Worm (Caenorhabditis elegans) whole organism, young adult: ENCODE measurements around the gene R07E5.19.

Experiments
- B0336.3 ChIP-seq: fragments of 200-800 bp; sonication (Bioruptor generic); IDR thresholded peaks from 2 replicates; pipeline ENCODE4 v1.3.6; 2022; ENCODE audit warnings: missing genetic modification characterization, missing compliant biosample characterization
- C17E4.6 ChIP-seq: fragments of 200-800 bp; sonication (Bioruptor generic); IDR thresholded peaks from 2 replicates; pipeline ENCODE4 v1.3.6; 2022; ENCODE audit warnings: missing genetic modification reagents, missing genetic modification characterization, missing compliant biosample characterization
- D2030.7 ChIP-seq: fragments of 200-800 bp; sonication (Bioruptor generic); IDR thresholded peaks from 2 replicates; pipeline ENCODE4 v1.3.6; 2022; ENCODE audit warnings: missing genetic modification reagents, missing genetic modification characterization, missing compliant biosample characterization
- F33H1.4 ChIP-seq: fragments of 200-800 bp; sonication (Bioruptor generic); IDR thresholded peaks from 2 replicates; pipeline ENCODE4 v1.3.6; 2022; ENCODE audit warnings: missing genetic modification reagents, missing genetic modification characterization, missing compliant biosample characterization
- F39B2.1 ChIP-seq: fragments of 200-800 bp; sonication (Bioruptor generic); IDR thresholded peaks from 2 replicates; pipeline ENCODE4 v1.3.6; 2022; ENCODE audit warnings: missing genetic modification reagents, missing genetic modification characterization, missing compliant biosample characterization
- F57A8.1 ChIP-seq: fragments of 200-800 bp; sonication (Bioruptor generic); optimal IDR thresholded peaks from 2 replicates; lab custom pipeline; 2018; ENCODE audit warnings: mild to moderate bottlenecking, missing genetic modification characterization, moderate library complexity, missing compliant biosample characterization
- F57C9.4 ChIP-seq: sonication (generic microtip); optimal IDR thresholded peaks from 2 replicates; lab custom pipeline; 2017; ENCODE audit warnings: mild to moderate bottlenecking, missing genetic modification characterization, missing compliant biosample characterization
- K11D2.4 ChIP-seq: fragments of 200-800 bp; sonication (Bioruptor generic); IDR thresholded peaks from 2 replicates; pipeline ENCODE4 v1.3.6; 2022; ENCODE audit warnings: missing genetic modification reagents, missing genetic modification characterization, missing compliant biosample characterization
- K12H6.12 ChIP-seq: fragments of 200-800 bp; sonication (Bioruptor generic); optimal IDR thresholded peaks from 2 replicates; lab custom pipeline; 2018; ENCODE audit warnings: mild to moderate bottlenecking, missing genetic modification characterization, missing compliant biosample characterization
- Y53G8AR.9 ChIP-seq: fragments of 200-800 bp; sonication (Bioruptor generic); conservative IDR thresholded peaks from 2 replicates; pipeline ENCODE4 v1.3.6; 2022; ENCODE audit warnings: missing genetic modification reagents, missing genetic modification characterization, missing compliant biosample characterization
- Y56A3A.18 ChIP-seq: fragments of 200-800 bp; sonication (Bioruptor generic); IDR thresholded peaks from 2 replicates; pipeline ENCODE4 v1.3.6; 2022; ENCODE audit warnings: missing genetic modification reagents, missing genetic modification characterization, missing compliant biosample characterization
- Y67H2A.10 ChIP-seq: fragments of 200-800 bp; sonication (Bioruptor generic); conservative IDR thresholded peaks from 2 replicates; pipeline ENCODE4 v1.3.6; 2022; ENCODE audit warnings: missing genetic modification reagents, missing genetic modification characterization, missing compliant biosample characterization
- Y79H2A.3 ChIP-seq: fragments of 200-800 bp; sonication (Bioruptor generic); conservative IDR thresholded peaks from 2 replicates; pipeline ENCODE4 v1.3.6; 2022; ENCODE audit warnings: missing genetic modification reagents, missing genetic modification characterization, missing compliant biosample characterization
- ZK185.1 ChIP-seq: sonication (generic microtip); optimal IDR thresholded peaks from 2 replicates; lab custom pipeline; 2016; ENCODE audit warnings: mild to moderate bottlenecking, missing genetic modification characterization, missing compliant biosample characterization; ENCODE audit not compliant: poor library complexity, severe bottlenecking
- akir-1 ChIP-seq: fragments of 200-800 bp; sonication (Bioruptor generic); optimal IDR thresholded peaks from 2 replicates; lab custom pipeline; 2018; ENCODE audit warnings: mild to moderate bottlenecking, missing genetic modification characterization, moderate library complexity, missing compliant biosample characterization
- athp-1 ChIP-seq: sonication (generic microtip); optimal IDR thresholded peaks from 2 replicates; lab custom pipeline; 2017; ENCODE audit warnings: mild to moderate bottlenecking, missing genetic modification characterization, missing compliant biosample characterization
- attf-5 ChIP-seq: fragments of 200-800 bp; sonication (Bioruptor generic); optimal IDR thresholded peaks from 2 replicates; lab custom pipeline; 2018; ENCODE audit warnings: mild to moderate bottlenecking, missing genetic modification characterization, missing compliant biosample characterization
- bed-1 ChIP-seq: fragments of 200-800 bp; sonication (Bioruptor generic); IDR thresholded peaks from 2 replicates; pipeline ENCODE4 v1.3.6; 2022; ENCODE audit warnings: missing genetic modification reagents, missing genetic modification characterization, missing compliant biosample characterization
- bed-2 ChIP-seq: fragments of 200-800 bp; sonication (Bioruptor generic); IDR thresholded peaks from 2 replicates; pipeline ENCODE4 v1.3.6; 2022; ENCODE audit warnings: missing genetic modification reagents, missing genetic modification characterization, missing compliant biosample characterization
- cebp-1 ChIP-seq, 2 experiments: fragments of 200-800 bp in 1 of 2; sonication (Bioruptor generic) in 1 of 2; sonication (generic microtip) in 1 of 2; IDR thresholded peaks in 1 of 2; optimal IDR thresholded peaks in 1 of 2; 2 replicates each; pipeline versions ENCODE4 v1.3.6 to Lab custom; 2017 to 2022; ENCODE audit warnings: missing compliant biosample characterization in 2 of 2, missing genetic modification characterization in 2 of 2, mild to moderate bottlenecking in 1 of 2, missing genetic modification reagents in 1 of 2, moderate library complexity in 1 of 2
- ceh-40 ChIP-seq: fragments of 200-800 bp; sonication (Bioruptor generic); IDR thresholded peaks from 2 replicates; pipeline ENCODE4 v1.3.6; 2022; ENCODE audit warnings: missing genetic modification characterization, missing compliant biosample characterization
- ceh-58 ChIP-seq: fragments of 200-800 bp; sonication (Bioruptor generic); IDR thresholded peaks from 2 replicates; pipeline ENCODE4 v1.3.6; 2022; ENCODE audit warnings: missing genetic modification characterization, missing compliant biosample characterization
- ceh-91 ChIP-seq: fragments of 200-800 bp; sonication (Bioruptor generic); IDR thresholded peaks from 2 replicates; pipeline ENCODE4 v1.3.6; 2022; ENCODE audit warnings: missing genetic modification reagents, missing genetic modification characterization, missing compliant biosample characterization
- egl-18 ChIP-seq: fragments of 200-800 bp; sonication (Bioruptor generic); IDR thresholded peaks from 2 replicates; pipeline ENCODE4 v1.3.6; 2022; ENCODE audit warnings: missing genetic modification reagents, missing genetic modification characterization, missing compliant biosample characterization
- ekl-4 ChIP-seq: fragments of 200-800 bp; sonication (Bioruptor generic); IDR thresholded peaks from 2 replicates; pipeline ENCODE4 v1.3.6; 2022; ENCODE audit warnings: missing genetic modification reagents, missing genetic modification characterization, missing compliant biosample characterization
- him-1 ChIP-seq: sonication (generic microtip); optimal IDR thresholded peaks from 2 replicates; lab custom pipeline; 2016; ENCODE audit warnings: missing genotype, missing genetic modification reagents, missing genetic modification characterization, missing compliant biosample characterization
- hlh-12 ChIP-seq: sonication (generic microtip); optimal IDR thresholded peaks from 2 replicates; lab custom pipeline; 2016; ENCODE audit warnings: missing genetic modification characterization, missing compliant biosample characterization
- hlh-26 ChIP-seq: fragments of 200-800 bp; sonication (Bioruptor generic); conservative IDR thresholded peaks from 2 replicates; pipeline ENCODE4 v1.3.6; 2022; ENCODE audit warnings: missing genetic modification reagents, missing genetic modification characterization, missing compliant biosample characterization
- hmg-20 ChIP-seq: fragments of 200-800 bp; sonication (Bioruptor generic); IDR thresholded peaks from 2 replicates; pipeline ENCODE4 v1.3.6; 2022; ENCODE audit warnings: missing genetic modification reagents, missing genetic modification characterization, missing compliant biosample characterization
- lin-35 ChIP-seq, 3 experiments: fragments of 150-350 bp in 2 of 3; sonication (generic microtip) in 1 of 3; optimal IDR thresholded peaks; 2 replicates each; lab custom pipeline; 2014 to 2018; ENCODE audit warnings: missing biosample characterization in 3 of 3, missing genetic modification characterization in 3 of 3, missing genetic modification reagents in 3 of 3
- lin-54 ChIP-seq: fragments of 200-800 bp; sonication (Bioruptor generic); optimal IDR thresholded peaks from 2 replicates; lab custom pipeline; 2018; ENCODE audit warnings: mild to moderate bottlenecking, missing genetic modification characterization, missing compliant biosample characterization
- lsy-27 ChIP-seq: sonication (generic microtip); optimal IDR thresholded peaks from 2 replicates; lab custom pipeline; 2017; ENCODE audit warnings: missing genetic modification characterization, mild to moderate bottlenecking, missing compliant biosample characterization, antibody characterized with exemption, missing genotype, borderline replicate concordance; ENCODE audit not compliant: insufficient read depth
- madf-10 ChIP-seq: sonication (generic microtip); optimal IDR thresholded peaks from 2 replicates; lab custom pipeline; 2016; ENCODE audit warnings: mild to moderate bottlenecking, missing genetic modification characterization, missing compliant biosample characterization
- mcd-1 ChIP-seq: fragments of 200-800 bp; sonication (Bioruptor generic); IDR thresholded peaks from 2 replicates; pipeline ENCODE4 v1.3.6; 2022; ENCODE audit warnings: missing genetic modification reagents, missing genetic modification characterization, missing compliant biosample characterization
- mes-4 ChIP-seq: sonication (generic microtip); optimal IDR thresholded peaks from 2 replicates; lab custom pipeline; 2016; ENCODE audit warnings: missing genotype, missing genetic modification characterization, missing compliant biosample characterization
- nhr-27 ChIP-seq: fragments of 200-800 bp; sonication (Bioruptor generic); optimal IDR thresholded peaks from 2 replicates; lab custom pipeline; 2018; ENCODE audit warnings: mild to moderate bottlenecking, missing genetic modification characterization, moderate library complexity, missing compliant biosample characterization
- nhr-90 ChIP-seq: sonication (generic microtip); optimal IDR thresholded peaks from 2 replicates; lab custom pipeline; 2016; ENCODE audit warnings: missing genotype, mild to moderate bottlenecking, missing genetic modification characterization, missing compliant biosample characterization
- pbrm-1 ChIP-seq: fragments of 200-800 bp; sonication (Bioruptor generic); IDR thresholded peaks from 2 replicates; pipeline ENCODE4 v1.3.6; 2022; ENCODE audit warnings: missing genetic modification reagents, missing genetic modification characterization, missing compliant biosample characterization
- rcor-1 ChIP-seq: fragments of 200-800 bp; sonication (Bioruptor generic); IDR thresholded peaks from 2 replicates; pipeline ENCODE4 v1.3.6; 2022; ENCODE audit warnings: missing genetic modification reagents, missing genetic modification characterization, missing compliant biosample characterization
- sea-2 ChIP-seq: fragments of 200-800 bp; sonication (Bioruptor generic); IDR thresholded peaks from 2 replicates; pipeline ENCODE4 v1.3.6; 2022; ENCODE audit warnings: missing genetic modification characterization, missing compliant biosample characterization
- snpc-1.1 ChIP-seq: sonication (generic microtip); optimal IDR thresholded peaks from 2 replicates; lab custom pipeline; 2017; ENCODE audit warnings: missing genetic modification characterization, mild to moderate bottlenecking, missing compliant biosample characterization, antibody characterized with exemption, moderate library complexity, missing genotype, missing genetic modification reagents; ENCODE audit not compliant: insufficient read depth
- snpc-1.3 ChIP-seq: sonication (generic microtip); optimal IDR thresholded peaks from 2 replicates; lab custom pipeline; 2017; ENCODE audit warnings: missing genetic modification characterization, mild to moderate bottlenecking, missing compliant biosample characterization, antibody characterized with exemption, moderate library complexity, missing genotype, missing genetic modification reagents; ENCODE audit not compliant: insufficient read depth
- snpc-3.4 ChIP-seq: sonication (generic microtip); optimal IDR thresholded peaks from 2 replicates; lab custom pipeline; 2017; ENCODE audit warnings: missing genetic modification characterization, mild to moderate bottlenecking, missing compliant biosample characterization, antibody characterized with exemption, moderate library complexity, missing genotype, missing genetic modification reagents
- unc-62 ChIP-seq: fragments of 150-350 bp; optimal IDR thresholded peaks from 2 replicates; lab custom pipeline; 2014; ENCODE audit warnings: missing biosample characterization, missing genetic modification reagents, missing genetic modification characterization
- ztf-18 ChIP-seq: sonication (generic microtip); optimal IDR thresholded peaks from 2 replicates; lab custom pipeline; 2016; ENCODE audit warnings: missing genotype, mild to moderate bottlenecking, missing genetic modification characterization, missing compliant biosample characterization
- ztf-28 ChIP-seq: fragments of 200-800 bp; sonication (Bioruptor generic); IDR thresholded peaks from 2 replicates; pipeline ENCODE4 v1.3.6; 2022; ENCODE audit warnings: missing genetic modification reagents, missing genetic modification characterization, missing compliant biosample characterization
- ztf-3 ChIP-seq: fragments of 200-800 bp; sonication (Bioruptor generic); optimal IDR thresholded peaks from 2 replicates; lab custom pipeline; 2018; ENCODE audit warnings: mild to moderate bottlenecking, missing genetic modification characterization, missing compliant biosample characterization

R07E5.19 gene

DNA sequence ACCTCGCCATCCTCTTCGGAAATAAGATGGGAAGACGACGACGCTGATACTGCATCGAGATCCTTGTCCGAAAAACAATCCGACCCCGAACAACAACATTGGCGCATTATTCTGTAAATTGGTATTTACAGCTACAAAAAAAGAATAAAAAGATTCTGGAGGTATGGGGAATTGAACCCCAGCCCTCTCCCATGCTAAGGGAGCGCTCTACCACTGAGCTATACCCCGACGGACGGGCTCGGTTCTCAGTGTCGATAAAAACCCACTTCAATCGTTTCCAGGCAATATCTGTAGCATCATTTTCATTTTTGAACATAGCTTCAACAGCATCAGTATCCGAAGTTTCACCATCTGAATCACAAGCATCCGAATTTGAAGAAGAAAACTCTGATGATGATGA lies 10.9 kb upstream of the R07E5.19 start (continued):
- TF ChIP-seq athp-1 (tag; lab: Kevin White, UChicago): no peak
- no peak for TF ChIP-seq hmg-20
- no peak for TF ChIP-seq ceh-40 (GFP tag; lab: Robert Waterston, UW)
- no peak for TF ChIP-seq ceh-91
- no peak for TF ChIP-seq ztf-28 (GFP tag; lab: Robert Waterston, UW)
- peak; percentile 41 for TF ChIP-seq ztf-18 (tag; lab: Kevin White, UChicago)
- TF ChIP-seq K11D2.4 (GFP tag; lab: Robert Waterston, UW): no peak
- no peak for TF ChIP-seq nhr-27 (tag; lab: Kevin White, UChicago)
- TF ChIP-seq lsy-27 (tag; lab: Kevin White, UChicago): no peak
- TF ChIP-seq B0336.3: peak; percentile 20; the same call in 1 of the 2 replicates
- no peak for TF ChIP-seq cebp-1 (GFP tag; IDR thresholded peaks at IDR 0.05; lab: Robert Waterston, UW)
- peak; percentile 46 for TF ChIP-seq cebp-1 (tag; optimal IDR thresholded peaks at IDR 0.05; lab: Kevin White, UChicago)
- no peak for TF ChIP-seq ZK185.1 (tag; lab: Kevin White, UChicago)
- no peak for TF ChIP-seq Y53G8AR.9 (GFP tag; lab: Robert Waterston, UW)
- TF ChIP-seq D2030.7 (GFP tag; lab: Robert Waterston, UW): peak; percentile 67
- TF ChIP-seq lin-54 (GFP tag; lab: Kevin White, UChicago): peak; percentile 25
- peak; percentile 23 for TF ChIP-seq attf-5
- no peak for TF ChIP-seq madf-10 (tag; lab: Kevin White, UChicago)
- no peak for TF ChIP-seq F57C9.4 (tag; lab: Kevin White, UChicago)
- TF ChIP-seq pbrm-1 (GFP tag; lab: Robert Waterston, UW): peak; percentile 42; the same call in 1 of the 2 replicates
- TF ChIP-seq C17E4.6 (GFP tag; lab: Robert Waterston, UW): no peak
- no peak for TF ChIP-seq egl-18 (GFP tag; lab: Robert Waterston, UW)
- no peak for TF ChIP-seq K12H6.12 (tag; lab: Kevin White, UChicago)
- no peak for TF ChIP-seq sea-2
- no peak for TF ChIP-seq Y79H2A.3 (GFP tag; lab: Robert Waterston, UW)
- TF ChIP-seq Y56A3A.18 (GFP tag; lab: Robert Waterston, UW): no peak
- TF ChIP-seq unc-62: no peak
- no peak for TF ChIP-seq mes-4 (tag; lab: Kevin White, UChicago)
- no peak for TF ChIP-seq ztf-3 (GFP tag; lab: Kevin White, UChicago)
- peak; percentile 34 for TF ChIP-seq nhr-90 (tag; lab: Kevin White, UChicago)
- peak; percentile 54 for TF ChIP-seq him-1
- TF ChIP-seq bed-1 (GFP tag; lab: Robert Waterston, UW): 0 out of 2 replicates have a peak, but pooled peaks have one; percentile 59
- TF ChIP-seq snpc-1.1 (tag; lab: Kevin White, UChicago): peak; percentile 57
- peak; percentile 47; the same call in 1 of the 2 replicates for TF ChIP-seq ekl-4 (GFP tag; lab: Robert Waterston, UW)
- TF ChIP-seq ceh-58 (GFP tag; lab: Robert Waterston, UW): 0 out of 2 replicates have a peak, but pooled peaks have one; percentile 57
- TF ChIP-seq snpc-3.4 (tag; lab: Kevin White, UChicago): peak; percentile 40
- no peak for TF ChIP-seq bed-2 (GFP tag; lab: Robert Waterston, UW)
- peak; percentile 7; the same call in 1 of the 2 replicates for TF ChIP-seq F33H1.4 (GFP tag; lab: Robert Waterston, UW)
- TF ChIP-seq F39B2.1 (GFP tag; lab: Robert Waterston, UW): no peak
- no peak for TF ChIP-seq lin-35 (GFP tag; optimal IDR thresholded peaks at IDR 0.05; lab: Kevin White, UChicago)
- no peak for TF ChIP-seq hlh-26
- TF ChIP-seq mcd-1: no peak
- no peak for TF ChIP-seq hlh-12
- no peak for TF ChIP-seq snpc-1.3 (tag; lab: Kevin White, UChicago)
- TF ChIP-seq rcor-1 (GFP tag; lab: Robert Waterston, UW): 0 out of 2 replicates have a peak, but pooled peaks have one; percentile 17
- no peak for TF ChIP-seq akir-1
- TF ChIP-seq Y67H2A.10: no peak
- no peak for TF ChIP-seq F57A8.1 (GFP tag; lab: Kevin White, UChicago)
